Fruit fly (Drosophila melanogaster) whole organism, embryonic: Measurements from ENCODE around the gene CG12081.

Experiments
- Atf3 ChIP-seq: fragments of 200-800 bp; sonication (Bioruptor generic); optimal IDR thresholded peaks from 3 replicates; lab custom pipeline; 2016; ENCODE audit warnings: missing biosample characterization, missing genetic modification characterization
- Bgb ChIP-seq: fragments of 200-800 bp; sonication (Bioruptor generic); IDR thresholded peaks from 2 replicates; pipeline ENCODE4 v1.3.6; 2022; ENCODE audit warnings: missing biosample characterization, missing genetic modification characterization; ENCODE audit not compliant: partially characterized antibody
- CG10462 ChIP-seq: fragments of 200-800 bp; sonication (Bioruptor generic); optimal IDR thresholded peaks from 2 replicates; lab custom pipeline; 2016; ENCODE audit warnings: missing biosample characterization, missing genetic modification characterization
- CG11247 ChIP-seq: fragments of 200-800 bp; sonication (Bioruptor generic); IDR thresholded peaks from 2 replicates; pipeline ENCODE4 v1.3.6; 2022; ENCODE audit warnings: missing biosample characterization, missing genetic modification characterization
- CG11456 ChIP-seq: fragments of 200-800 bp; sonication (Bioruptor generic); IDR thresholded peaks from 3 replicates; pipeline ENCODE4 v1.3.6; 2022; ENCODE audit warnings: missing biosample characterization, missing genetic modification characterization
- CG13775 ChIP-seq: fragments of 200-800 bp; sonication (Bioruptor generic); optimal IDR thresholded peaks from 3 replicates; lab custom pipeline; 2017; ENCODE audit warnings: missing biosample characterization, mild to moderate bottlenecking, missing genetic modification characterization
- CG14965 ChIP-seq: fragments of 200-800 bp; sonication (Bioruptor generic); optimal IDR thresholded peaks from 2 replicates; lab custom pipeline; 2016; ENCODE audit warnings: missing biosample characterization, missing genetic modification characterization, borderline replicate concordance
- CG1602 ChIP-seq: fragments of 200-800 bp; sonication (Bioruptor generic); optimal IDR thresholded peaks from 3 replicates; lab custom pipeline; 2016; ENCODE audit warnings: missing biosample characterization, missing genetic modification characterization
- CG16779 ChIP-seq: fragments of 200-800 bp; sonication (Bioruptor generic); IDR thresholded peaks from 2 replicates; pipeline ENCODE4 v1.3.6; 2022; ENCODE audit warnings: missing biosample characterization, missing genetic modification characterization
- CG16863 ChIP-seq: fragments of 200-800 bp; sonication (Bioruptor generic); optimal IDR thresholded peaks from 3 replicates; lab custom pipeline; 2016; ENCODE audit warnings: missing biosample characterization, missing genetic modification characterization
- CG17829 ChIP-seq: fragments of 200-800 bp; optimal IDR thresholded peaks from 2 replicates; lab custom pipeline; 2019; ENCODE audit warnings: missing biosample characterization, mild to moderate bottlenecking, missing genetic modification characterization, moderate library complexity
- CG18619 ChIP-seq: fragments of 200-800 bp; sonication (Bioruptor generic); optimal IDR thresholded peaks from 3 replicates; lab custom pipeline; 2017; ENCODE audit warnings: missing biosample characterization, mild to moderate bottlenecking, missing genetic modification characterization
- CG31388 ChIP-seq: fragments of 200-800 bp; sonication (Bioruptor generic); optimal IDR thresholded peaks from 2 replicates; lab custom pipeline; 2016; ENCODE audit warnings: missing biosample characterization, missing genetic modification characterization
- CG32772 ChIP-seq: fragments of 200-800 bp; sonication (Bioruptor generic); IDR thresholded peaks from 2 replicates; pipeline ENCODE4 v1.3.6; 2022; ENCODE audit warnings: missing biosample characterization, missing genetic modification characterization
- CG34422 ChIP-seq: fragments of 200-800 bp; sonication (Bioruptor generic); IDR thresholded peaks from 3 replicates; pipeline ENCODE4 v1.3.6; 2022; ENCODE audit warnings: missing biosample characterization, missing genetic modification characterization
- CG3995 ChIP-seq: fragments of 200-800 bp; sonication (Bioruptor generic); optimal IDR thresholded peaks from 3 replicates; lab custom pipeline; 2016; ENCODE audit warnings: missing biosample characterization, missing genetic modification characterization
- CG6654 ChIP-seq: fragments of 200-800 bp; sonication (Bioruptor generic); optimal IDR thresholded peaks from 2 replicates; lab custom pipeline; 2017; ENCODE audit warnings: missing biosample characterization, mild to moderate bottlenecking, missing genetic modification characterization
- CG6689 ChIP-seq: fragments of 200-800 bp; sonication (Bioruptor generic); IDR thresholded peaks from 2 replicates; pipeline ENCODE4 v1.3.6; 2022; ENCODE audit warnings: missing biosample characterization, missing genetic modification characterization
- CG9797 ChIP-seq: fragments of 200-800 bp; sonication (Bioruptor generic); optimal IDR thresholded peaks from 3 replicates; lab custom pipeline; 2018; ENCODE audit warnings: missing biosample characterization, mild to moderate bottlenecking, missing genetic modification characterization
- D ChIP-seq, 2 experiments: fragments of 200-800 bp in 1 of 2; fragments of >200 bp in 1 of 2; sonication (Bioruptor generic) in 1 of 2; optimal IDR thresholded peaks; 2 replicates in 1 of 2; 3 replicates in 1 of 2; lab custom pipeline; 2017; ENCODE audit warnings: mild to moderate bottlenecking in 1 of 2, missing biosample characterization in 1 of 2, missing genetic modification characterization in 1 of 2, missing genetic modification reagents in 1 of 2
- D19A ChIP-seq: fragments of 200-800 bp; optimal IDR thresholded peaks from 3 replicates; lab custom pipeline; 2019; ENCODE audit warnings: missing biosample characterization, mild to moderate bottlenecking, missing genetic modification characterization, moderate library complexity
- Dfd ChIP-seq, 2 experiments: fragments of >200 bp; optimal IDR thresholded peaks; 2 replicates each; lab custom pipeline; 2017; ENCODE audit warnings: missing biosample characterization in 2 of 2, missing genetic modification characterization in 2 of 2
- HLH4C ChIP-seq: fragments of 200-800 bp; sonication (Bioruptor generic); IDR thresholded peaks from 3 replicates; pipeline ENCODE4 v1.3.6; 2022; ENCODE audit warnings: missing biosample characterization, missing genetic modification characterization; ENCODE audit not compliant: partially characterized antibody
- HLHmδ ChIP-seq: fragments of 200-800 bp; sonication (Bioruptor generic); optimal IDR thresholded peaks from 2 replicates; lab custom pipeline; 2018; ENCODE audit warnings: missing biosample characterization, mild to moderate bottlenecking, missing genetic modification characterization, moderate library complexity
- Hey ChIP-seq: fragments of 200-800 bp; sonication (Bioruptor generic); optimal IDR thresholded peaks from 3 replicates; lab custom pipeline; 2018; ENCODE audit warnings: missing biosample characterization, mild to moderate bottlenecking, missing genetic modification characterization
- Hr39 ChIP-seq: fragments of >200 bp; optimal IDR thresholded peaks from 2 replicates; lab custom pipeline; 2017
- Hr51 ChIP-seq, 2 experiments: fragments of 200-800 bp; sonication (Bioruptor generic); optimal IDR thresholded peaks; 2 replicates in 1 of 2; 3 replicates in 1 of 2; lab custom pipeline; 2016 to 2018; ENCODE audit warnings: missing biosample characterization in 2 of 2, missing genetic modification characterization in 2 of 2, mild to moderate bottlenecking in 1 of 2, moderate library complexity in 1 of 2
- MBD-R2 ChIP-seq: fragments of 200-800 bp; sonication (Bioruptor generic); IDR thresholded peaks from 2 replicates; pipeline ENCODE4 v1.3.6; 2022; ENCODE audit warnings: missing biosample characterization, missing genetic modification characterization
- Med ChIP-seq: fragments of 200-800 bp; sonication (Bioruptor generic); peaks from one replicate; lab custom pipeline; 2016; ENCODE audit warnings: missing biosample characterization, missing genetic modification characterization, mild to moderate bottlenecking, inconsistent platforms, moderate library complexity
- Myb ChIP-seq: fragments of 200-800 bp; sonication (Bioruptor generic); optimal IDR thresholded peaks from 2 replicates; lab custom pipeline; 2016; ENCODE audit warnings: missing biosample characterization, missing genetic modification characterization
- Nf-YB ChIP-seq: fragments of 200-800 bp; sonication (Bioruptor generic); optimal IDR thresholded peaks from 3 replicates; lab custom pipeline; 2019; ENCODE audit warnings: missing biosample characterization, mild to moderate bottlenecking, missing genetic modification characterization, moderate library complexity
- Sox100B ChIP-seq: fragments of 200-800 bp; sonication (Bioruptor generic); optimal IDR thresholded peaks from 3 replicates; lab custom pipeline; 2018; ENCODE audit warnings: missing biosample characterization, mild to moderate bottlenecking, missing genetic modification characterization
- bbx ChIP-seq: fragments of 200-800 bp; sonication (Bioruptor generic); IDR thresholded peaks from 2 replicates; pipeline ENCODE4 v1.3.6; 2022; ENCODE audit warnings: missing biosample characterization, missing genetic modification characterization; ENCODE audit not compliant: partially characterized antibody
- bsh ChIP-seq, 2 experiments: fragments of 200-800 bp; sonication (Bioruptor generic); optimal IDR thresholded peaks; 2 replicates each; lab custom pipeline; 2017 to 2018; ENCODE audit warnings: mild to moderate bottlenecking in 2 of 2, missing biosample characterization in 2 of 2, missing genetic modification characterization in 2 of 2, moderate library complexity in 1 of 2
- crp ChIP-seq, 2 experiments: fragments of 200-800 bp; sonication (Bioruptor generic); optimal IDR thresholded peaks; 2 replicates in 1 of 2; 3 replicates in 1 of 2; lab custom pipeline; 2017; ENCODE audit warnings: missing biosample characterization in 2 of 2, missing genetic modification characterization in 2 of 2, mild to moderate bottlenecking in 1 of 2, moderate library complexity in 1 of 2
- danr ChIP-seq: fragments of 200-800 bp; sonication (Bioruptor generic); IDR thresholded peaks from 2 replicates; pipeline ENCODE4 v1.3.6; 2022; ENCODE audit warnings: missing biosample characterization, missing genetic modification characterization
- fd96Cb ChIP-seq: fragments of 200-800 bp; sonication (Bioruptor generic); optimal IDR thresholded peaks from 2 replicates; lab custom pipeline; 2018; ENCODE audit warnings: missing biosample characterization, mild to moderate bottlenecking, missing genetic modification characterization, moderate library complexity
- grn ChIP-seq: fragments of 200-800 bp; sonication (Bioruptor generic); optimal IDR thresholded peaks from 3 replicates; lab custom pipeline; 2017; ENCODE audit warnings: missing biosample characterization, missing genetic modification characterization
- gro ChIP-seq: fragments of 200-800 bp; sonication (Bioruptor generic); optimal IDR thresholded peaks from 2 replicates; lab custom pipeline; 2016; ENCODE audit warnings: missing biosample characterization, missing genetic modification characterization
- gsb ChIP-seq: fragments of 200-800 bp; sonication (Bioruptor generic); IDR thresholded peaks from 2 replicates; pipeline ENCODE4 v1.3.6; 2022; ENCODE audit warnings: missing biosample characterization, missing genetic modification characterization
- hbn ChIP-seq: fragments of 200-800 bp; sonication (Bioruptor generic); IDR thresholded peaks from 2 replicates; pipeline ENCODE4 v1.3.6; 2022; ENCODE audit warnings: missing biosample characterization, missing genetic modification characterization; ENCODE audit not compliant: partially characterized antibody
- lilli ChIP-seq: fragments of 200-800 bp; sonication (Bioruptor generic); optimal IDR thresholded peaks from 3 replicates; lab custom pipeline; 2016; ENCODE audit warnings: missing biosample characterization, missing genetic modification characterization
- lov ChIP-seq, 2 experiments: fragments of 200-800 bp in 1 of 2; fragments of >200 bp in 1 of 2; sonication (Bioruptor generic) in 1 of 2; IDR thresholded peaks in 1 of 2; optimal IDR thresholded peaks in 1 of 2; 2 replicates in 1 of 2; 3 replicates in 1 of 2; pipeline versions ENCODE4 v1.3.6 to Lab custom; 2017 to 2022; ENCODE audit warnings: missing biosample characterization in 1 of 2, missing genetic modification characterization in 1 of 2
- rib ChIP-seq: fragments of 200-800 bp; sonication (Bioruptor generic); IDR thresholded peaks from 2 replicates; pipeline ENCODE4 v1.3.6; 2022; ENCODE audit warnings: missing biosample characterization, missing genetic modification characterization
- sc ChIP-seq, 3 experiments: fragments of >200 bp in 2 of 3; fragments of 200-800 bp in 1 of 3; sonication (Bioruptor generic) in 1 of 3; optimal IDR thresholded peaks; 2 replicates in 2 of 3; 3 replicates in 1 of 3; lab custom pipeline; 2017; ENCODE audit warnings: mild to moderate bottlenecking in 1 of 3, missing biosample characterization in 1 of 3, missing genetic modification characterization in 1 of 3, missing genetic modification reagents in 1 of 3
- sug ChIP-seq: fragments of 200-800 bp; optimal IDR thresholded peaks from 2 replicates; lab custom pipeline; 2019; ENCODE audit warnings: missing biosample characterization, mild to moderate bottlenecking, missing genetic modification characterization, moderate library complexity
- tio ChIP-seq: fragments of 200-800 bp; sonication (Bioruptor generic); optimal IDR thresholded peaks from 2 replicates; lab custom pipeline; 2017; ENCODE audit warnings: missing biosample characterization, missing genetic modification characterization, inconsistent platforms
- trh ChIP-seq: fragments of 200-800 bp; sonication (Bioruptor generic); optimal IDR thresholded peaks from 2 replicates; lab custom pipeline; 2016; ENCODE audit warnings: missing biosample characterization, missing genetic modification characterization

Gene CG12081

DNA sequence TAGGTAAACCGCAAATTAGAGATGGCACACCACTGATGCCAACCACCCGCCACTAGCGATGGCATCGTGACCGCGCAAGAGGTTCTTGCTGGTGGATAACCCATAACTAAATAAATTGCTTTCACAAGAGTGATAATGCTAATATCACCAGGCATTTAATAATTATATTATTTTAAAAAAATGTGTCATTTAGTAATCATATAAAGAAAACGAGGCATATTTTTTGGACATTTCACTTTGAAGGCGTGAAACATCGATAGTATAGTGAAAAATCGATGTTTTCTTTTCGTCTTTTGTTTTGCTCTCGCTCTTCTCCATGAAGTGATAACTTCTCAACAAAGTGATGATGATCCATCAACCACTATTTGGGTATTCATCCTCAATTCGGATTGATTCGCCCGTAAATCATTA, 29.8 kb upstream of the CG12081 start, which contains the start of gene IntS4 (continued):
- TF ChIP-seq Nf-YB (GFP tag; lab: Kevin White, UChicago) = peak; percentile 23
- peak; percentile 96 for TF ChIP-seq hbn
- TF ChIP-seq CG17829 (tag; lab: Kevin White, UChicago) = peak; percentile 78
- TF ChIP-seq CG1602 (GFP tag; lab: Kevin White, UChicago) = peak; percentile 46
- peak; percentile 42 for TF ChIP-seq Sox100B (GFP tag; lab: Kevin White, UChicago)
- TF ChIP-seq Hr51 (GFP tag; optimal IDR thresholded peaks at IDR 0.05; lab: Kevin White, UChicago) = peak in 1 of 2 experiments; percentile 57
- no peak for TF ChIP-seq CG14965
- TF ChIP-seq Myb = peak; percentile 0
- TF ChIP-seq Hey (tag; lab: Kevin White, UChicago) = no peak
- TF ChIP-seq CG11247 = 0 out of 2 replicates have a peak, but pooled peaks have one; percentile 52
- peak; percentile 73 for TF ChIP-seq CG13775
- TF ChIP-seq danr (GFP tag; lab: Robert Waterston, UW) = 0 out of 2 replicates have a peak, but pooled peaks have one; percentile 13
- no peak for TF ChIP-seq grn
- no peak for TF ChIP-seq CG16779 (GFP tag; lab: Robert Waterston, UW)
- peak; percentile 55 for TF ChIP-seq CG6689 (GFP tag; lab: Robert Waterston, UW)
- TF ChIP-seq sc (optimal IDR thresholded peaks at IDR 0.05; lab: Kevin White, UChicago) = no peak
- TF ChIP-seq sc (GFP tag; optimal IDR thresholded peaks at IDR 0.05; lab: Kevin White, UChicago) = peak; percentile 24
- TF ChIP-seq CG3995 (GFP tag; lab: Kevin White, UChicago) = peak; percentile 66
- peak; percentile 77 for TF ChIP-seq lilli
- no peak for TF ChIP-seq gsb (GFP tag; lab: Robert Waterston, UW)
- no peak for TF ChIP-seq trh (GFP tag; lab: Kevin White, UChicago)
- peak; percentile 13 for TF ChIP-seq CG10462 (GFP tag; lab: Kevin White, UChicago)
- TF ChIP-seq crp (GFP tag; optimal IDR thresholded peaks at IDR 0.05; lab: Kevin White, UChicago) = peak in 1 of 2 experiments; percentile 41
- peak; percentile 92 for TF ChIP-seq MBD-R2 (GFP tag; lab: Robert Waterston, UW)
- peak; percentile 90 for TF ChIP-seq Bgb (GFP tag; lab: Robert Waterston, UW)
- peak; percentile 3 for TF ChIP-seq Atf3
- TF ChIP-seq CG9797 (GFP tag; lab: Kevin White, UChicago) = peak; percentile 50
- peak; percentile 41; the same call in 1 of the 3 replicates for TF ChIP-seq CG34422 (GFP tag; lab: Robert Waterston, UW)
- no peak for TF ChIP-seq lov (optimal IDR thresholded peaks at IDR 0.05; lab: Kevin White, UChicago)
- no peak for TF ChIP-seq lov (GFP tag; IDR thresholded peaks at IDR 0.05; lab: Robert Waterston, UW)
- TF ChIP-seq Hr39 (lab: Kevin White, UChicago) = no peak
- peak; percentile 87 for TF ChIP-seq Med (GFP tag; lab: Kevin White, UChicago)
- TF ChIP-seq sug (tag; lab: Kevin White, UChicago) = peak; percentile 79
- peak in 1 of 2 experiments; percentile 48 for TF ChIP-seq bsh (GFP tag; optimal IDR thresholded peaks at IDR 0.05; lab: Kevin White, UChicago)
- TF ChIP-seq D19A = peak; percentile 51
- no peak for TF ChIP-seq D (optimal IDR thresholded peaks at IDR 0.05; lab: Kevin White, UChicago)
- TF ChIP-seq D (GFP tag; optimal IDR thresholded peaks at IDR 0.05; lab: Kevin White, UChicago) = peak; percentile 14
- no peak for TF ChIP-seq CG31388 (GFP tag; lab: Kevin White, UChicago)
- TF ChIP-seq CG18619 (GFP tag; lab: Kevin White, UChicago) = peak; percentile 42
- no peak for TF ChIP-seq CG16863 (GFP tag; lab: Kevin White, UChicago)
- TF ChIP-seq CG11456 (GFP tag; lab: Robert Waterston, UW) = peak; percentile 75; the same call in 2 of the 3 replicates
- TF ChIP-seq HLHmδ (GFP tag; lab: Kevin White, UChicago) = no peak
- TF ChIP-seq tio (GFP tag; lab: Kevin White, UChicago) = no peak
- 0 out of 2 replicates have a peak, but pooled peaks have one; percentile 40 for TF ChIP-seq CG32772 (GFP tag; lab: Robert Waterston, UW)
- peak; percentile 86 for TF ChIP-seq bbx
- 0 out of 2 replicates have a peak, but pooled peaks have one; percentile 35 for TF ChIP-seq rib (GFP tag; lab: Robert Waterston, UW)
- TF ChIP-seq gro = peak; percentile 50
- no peak for TF ChIP-seq CG6654 (GFP tag; lab: Kevin White, UChicago)
- peak; percentile 34 for TF ChIP-seq fd96Cb (tag; lab: Kevin White, UChicago)
- TF ChIP-seq Dfd (GFP tag; optimal IDR thresholded peaks at IDR 0.05; lab: Kevin White, UChicago) = no peak
- peak; percentile 92 for TF ChIP-seq HLH4C (GFP tag; lab: Robert Waterston, UW)
